Worm (Caenorhabditis elegans) whole organism, L2 larva: Measurements from ENCODE around the gene srbc-24.

Source experiments
- C34F6.9 ChIP-seq: fragments of 150-350 bp; optimal IDR thresholded peaks from 2 replicates; lab custom pipeline; 2014; ENCODE audit warnings: missing biosample characterization, missing genetic modification characterization
- Y55F3AM.14 ChIP-seq: fragments of 200-800 bp; sonication (Bioruptor generic); optimal IDR thresholded peaks from 2 replicates; lab custom pipeline; 2018; ENCODE audit warnings: mild to moderate bottlenecking, missing genetic modification characterization, missing compliant biosample characterization
- ZK546.5 ChIP-seq: sonication (generic microtip); optimal IDR thresholded peaks from 2 replicates; lab custom pipeline; 2017; ENCODE audit warnings: missing biosample characterization, missing genetic modification characterization
- ama-1 ChIP-seq: fragments of 150-350 bp; optimal IDR thresholded peaks from 2 replicates; lab custom pipeline; 2018; ENCODE audit warnings: inconsistent platforms
- lsy-2 ChIP-seq, 2 experiments: fragments of 150-350 bp in 1 of 2; sonication (generic microtip) in 1 of 2; optimal IDR thresholded peaks; 2 replicates each; lab custom pipeline; 2014 to 2017; ENCODE audit warnings: missing biosample characterization in 2 of 2, missing genetic modification characterization in 2 of 2
- nhr-10 ChIP-seq: sonication (generic microtip); optimal IDR thresholded peaks from 2 replicates; lab custom pipeline; 2017; ENCODE audit warnings: missing biosample characterization, missing genetic modification characterization
- nhr-129 ChIP-seq: fragments of 150-350 bp; optimal IDR thresholded peaks from 2 replicates; lab custom pipeline; 2014; ENCODE audit warnings: missing biosample characterization, missing genetic modification characterization
- sem-4 ChIP-seq: fragments of 150-350 bp; optimal IDR thresholded peaks from 2 replicates; lab custom pipeline; 2014; ENCODE audit warnings: missing biosample characterization, missing genetic modification reagents, missing genetic modification characterization
- ztf-4 ChIP-seq: fragments of 150-350 bp; optimal IDR thresholded peaks from 2 replicates; lab custom pipeline; 2014; ENCODE audit warnings: missing biosample characterization, missing genetic modification characterization

- TF ChIP-seq ZK546.5 (no peak), ztf-4 (tag; lab: Kevin White, UChicago) (no peak), nhr-129 (tag; lab: Kevin White, UChicago) (no peak), nhr-10 (tag; lab: Kevin White, UChicago) (no peak), sem-4 (tag; lab: Kevin White, UChicago) (no peak), lsy-2 (tag; optimal IDR thresholded peaks at IDR 0.05; lab: Kevin White, UChicago) (no peak), C34F6.9 (tag; lab: Kevin White, UChicago) (no peak), Y55F3AM.14 (no peak), ama-1 (lab: Kevin White, UChicago) (no peak)
Measured at ce11 chrV:2179214-2179613, 27.7 kb downstream of the srbc-24 start, which contains the start of gene cyp-33C1.
